Fruit fly (Drosophila melanogaster) whole organism, adult: ENCODE data around the gene Jon65Aii.

Experiments used
- CG11617 ChIP-seq: fragments of 200-800 bp; sonication (Bioruptor generic); optimal IDR thresholded peaks from 2 replicates; lab custom pipeline; 2017; ENCODE audit warnings: mild to moderate bottlenecking, missing biosample characterization, missing genetic modification reagents, missing genetic modification characterization
- CG12768 ChIP-seq: fragments of 200-800 bp; sonication (Bioruptor generic); optimal IDR thresholded peaks from 2 replicates; lab custom pipeline; 2017; ENCODE audit warnings: missing biosample characterization, missing genetic modification characterization, mild to moderate bottlenecking, moderate library complexity, missing genetic modification reagents
- CG14711 ChIP-seq: fragments of 200-800 bp; sonication (Bioruptor generic); optimal IDR thresholded peaks from 2 replicates; lab custom pipeline; 2018; ENCODE audit warnings: missing biosample characterization, mild to moderate bottlenecking, missing genetic modification characterization, moderate library complexity
- CG1620 ChIP-seq: fragments of 200-800 bp; sonication (Bioruptor generic); optimal IDR thresholded peaks from 2 replicates; lab custom pipeline; 2016; ENCODE audit warnings: missing biosample characterization, missing genetic modification characterization
- CG33017 ChIP-seq: fragments of 200-800 bp; sonication (Bioruptor generic); optimal IDR thresholded peaks from 2 replicates; lab custom pipeline; 2018; ENCODE audit warnings: missing biosample characterization, mild to moderate bottlenecking, missing genetic modification characterization, moderate library complexity
- CG5204 ChIP-seq: fragments of 200-800 bp; sonication (Bioruptor generic); optimal IDR thresholded peaks from 2 replicates; lab custom pipeline; 2016; ENCODE audit warnings: missing biosample characterization, missing genetic modification characterization
- CG7045 ChIP-seq: fragments of 200-800 bp; sonication (Bioruptor generic); optimal IDR thresholded peaks from 2 replicates; lab custom pipeline; 2017; ENCODE audit warnings: missing biosample characterization, mild to moderate bottlenecking, missing genetic modification characterization
- CG7101 ChIP-seq: fragments of 200-800 bp; sonication (Bioruptor generic); optimal IDR thresholded peaks from 2 replicates; lab custom pipeline; 2018; ENCODE audit warnings: missing biosample characterization, mild to moderate bottlenecking, missing genetic modification characterization, moderate library complexity
- Clk ChIP-seq: fragments of 200-800 bp; sonication (Bioruptor generic); optimal IDR thresholded peaks from 2 replicates; lab custom pipeline; 2017; ENCODE audit warnings: missing biosample characterization, missing genetic modification characterization
- Crg-1 ChIP-seq: fragments of 200-800 bp; sonication (Bioruptor generic); optimal IDR thresholded peaks from 2 replicates; lab custom pipeline; 2016; ENCODE audit warnings: missing biosample characterization, missing genetic modification characterization
- Hr96 ChIP-seq: fragments of 200-800 bp; sonication (Bioruptor generic); optimal IDR thresholded peaks from 2 replicates; lab custom pipeline; 2016; ENCODE audit warnings: missing biosample characterization, missing genetic modification characterization
- Mnt ChIP-seq: fragments of 200-800 bp; sonication (Bioruptor generic); optimal IDR thresholded peaks from 2 replicates; lab custom pipeline; 2016; ENCODE audit warnings: missing biosample characterization, mild to moderate bottlenecking, missing genetic modification characterization
- bab1 ChIP-seq: fragments of 200-800 bp; sonication (Bioruptor generic); optimal IDR thresholded peaks from 3 replicates; lab custom pipeline; 2019; ENCODE audit warnings: missing biosample characterization, mild to moderate bottlenecking, missing genetic modification characterization, moderate library complexity
- cic ChIP-seq: fragments of 200-800 bp; sonication (Bioruptor generic); optimal IDR thresholded peaks from 2 replicates; lab custom pipeline; 2017; ENCODE audit warnings: missing biosample characterization, mild to moderate bottlenecking, missing genetic modification characterization, moderate library complexity
- cnc ChIP-seq, 2 experiments: fragments of >200 bp; optimal IDR thresholded peaks; 2 replicates each; lab custom pipeline; 2017
- kay ChIP-seq: fragments of 200-800 bp; sonication (Bioruptor generic); peaks from one replicate; lab custom pipeline; 2016; ENCODE audit warnings: missing biosample characterization, missing genetic modification characterization, borderline replicate concordance
- ovo ChIP-seq: fragments of 200-800 bp; sonication (Bioruptor generic); optimal IDR thresholded peaks from 2 replicates; lab custom pipeline; 2016; ENCODE audit warnings: missing biosample characterization, missing genetic modification characterization
- pad ChIP-seq: fragments of 200-800 bp; sonication (Bioruptor generic); optimal IDR thresholded peaks from 3 replicates; lab custom pipeline; 2017; ENCODE audit warnings: missing biosample characterization, missing genetic modification characterization, mild to moderate bottlenecking, moderate library complexity, missing genetic modification reagents
- tj ChIP-seq: fragments of 200-800 bp; sonication (Bioruptor generic); optimal IDR thresholded peaks from 3 replicates; lab custom pipeline; 2017; ENCODE audit warnings: missing biosample characterization, mild to moderate bottlenecking, missing genetic modification characterization, moderate library complexity
- toe ChIP-seq: fragments of 200-800 bp; sonication (Bioruptor generic); optimal IDR thresholded peaks from 2 replicates; lab custom pipeline; 2016; ENCODE audit warnings: missing biosample characterization, missing genetic modification characterization

The Jon65Aii gene

dm6 chr3L:6062860-6063607 is 10.9 kb downstream of the Jon65Aii start, which contains the start of gene CG10472:
CG10472 (minus strand) TSS chr3L:6062910.
- TF ChIP-seq kay (GFP tag; lab: Kevin White, UChicago): peak; percentile 76
- TF ChIP-seq CG11617 (GFP tag; lab: Kevin White, UChicago): no peak
- peak; percentile 82 for TF ChIP-seq cic
- TF ChIP-seq CG12768 (GFP tag; lab: Kevin White, UChicago): peak; percentile 13
- no peak for TF ChIP-seq CG14711 (tag; lab: Kevin White, UChicago)
- TF ChIP-seq CG1620: no peak

dm6 chr3L:6065881-6066389 is 13.8 kb downstream of the Jon65Aii start, which contains the start of gene CG42269:
CG42269 (plus strand) TSS chr3L:6066296.
- TF ChIP-seq bab1 (GFP tag; lab: Kevin White, UChicago) (no peak), CG7101 (tag; lab: Kevin White, UChicago) (no peak), cnc (optimal IDR thresholded peaks at IDR 0.05; lab: Kevin White, UChicago) (no peak), kay (GFP tag; lab: Kevin White, UChicago) (no peak), CG33017 (tag; lab: Kevin White, UChicago) (no peak), tj (GFP tag; lab: Kevin White, UChicago) (no peak), ovo (GFP tag; lab: Kevin White, UChicago) (no peak), Clk (GFP tag; lab: Kevin White, UChicago) (no peak), CG12768 (GFP tag; lab: Kevin White, UChicago) (no peak), pad (GFP tag; lab: Kevin White, UChicago) (no peak), CG1620 (no peak), CG5204 (GFP tag; lab: Kevin White, UChicago) (no peak)

dm6 chr3L:6068178-6068577 is 16.1 kb downstream of the Jon65Aii start:
- no peak for TF ChIP-seq tj (GFP tag; lab: Kevin White, UChicago)

dm6 chr3L:6070119-6070518 is 18.0 kb downstream of the Jon65Aii start:
- TF ChIP-seq CG1620 (no peak), Crg-1 (GFP tag; lab: Kevin White, UChicago) (no peak), CG11617 (GFP tag; lab: Kevin White, UChicago) (no peak), CG14711 (tag; lab: Kevin White, UChicago) (no peak), Clk (GFP tag; lab: Kevin White, UChicago) (no peak), kay (GFP tag; lab: Kevin White, UChicago) (no peak), CG7101 (tag; lab: Kevin White, UChicago) (no peak), bab1 (GFP tag; lab: Kevin White, UChicago) (no peak), tj (GFP tag; lab: Kevin White, UChicago) (no peak), Mnt (GFP tag; lab: Kevin White, UChicago) (no peak), CG7045 (GFP tag; lab: Kevin White, UChicago) (no peak), CG33017 (tag; lab: Kevin White, UChicago) (no peak), cnc (optimal IDR thresholded peaks at IDR 0.05; lab: Kevin White, UChicago) (no peak), toe (no peak), CG5204 (GFP tag; lab: Kevin White, UChicago) (no peak)

- TF ChIP-seq bab1 (GFP tag; lab: Kevin White, UChicago) (peak; percentile 43), CG7045 (GFP tag; lab: Kevin White, UChicago) (peak; percentile 67), CG5204 (GFP tag; lab: Kevin White, UChicago) (no peak), toe (no peak), ovo (GFP tag; lab: Kevin White, UChicago) (no peak), CG1620 (peak; percentile 37), tj (GFP tag; lab: Kevin White, UChicago) (no peak), kay (GFP tag; lab: Kevin White, UChicago) (peak; percentile 17), Mnt (GFP tag; lab: Kevin White, UChicago) (peak; percentile 20), CG7101 (tag; lab: Kevin White, UChicago) (peak; percentile 34), pad (GFP tag; lab: Kevin White, UChicago) (peak; percentile 30), Hr96 (peak; percentile 33), Crg-1 (GFP tag; lab: Kevin White, UChicago) (no peak), cic (no peak), CG33017 (tag; lab: Kevin White, UChicago) (no peak), CG11617 (GFP tag; lab: Kevin White, UChicago) (peak; percentile 2), cnc (optimal IDR thresholded peaks at IDR 0.05; lab: Kevin White, UChicago) (no peak), Clk (GFP tag; lab: Kevin White, UChicago) (no peak), CG12768 (GFP tag; lab: Kevin White, UChicago) (no peak), CG14711 (tag; lab: Kevin White, UChicago) (peak; percentile 26)
These were observed 19.5 kb downstream of the Jon65Aii start, which contains the start of gene CG6602 for dm6 chr3L:6071454-6072189. CG6602 (plus strand) TSS chr3L:6072139.
